Worm (Caenorhabditis elegans) whole organism, L1 larva: ENCODE results near the gene pxmp-4.

Experiments
- C04F5.9 ChIP-seq: sonication (generic microtip); optimal IDR thresholded peaks from 2 replicates; lab custom pipeline; 2016; ENCODE audit warnings: missing genetic modification characterization, missing compliant biosample characterization
- C34B4.2 ChIP-seq: sonication (generic microtip); optimal IDR thresholded peaks from 2 replicates; lab custom pipeline; 2017; ENCODE audit warnings: mild to moderate bottlenecking, missing genetic modification characterization, missing compliant biosample characterization
- Y116A8C.19 ChIP-seq: sonication (generic microtip); optimal IDR thresholded peaks from 2 replicates; lab custom pipeline; 2016; ENCODE audit warnings: missing compliant biosample characterization, missing genetic modification characterization, borderline replicate concordance
- aha-1 ChIP-seq: fragments of 150-350 bp; optimal IDR thresholded peaks from 2 replicates; lab custom pipeline; 2014; ENCODE audit warnings: missing biosample characterization, missing genetic modification characterization
- alr-1 ChIP-seq: fragments of 200-800 bp; sonication (Bioruptor generic); optimal IDR thresholded peaks from 2 replicates; lab custom pipeline; 2018; ENCODE audit warnings: borderline replicate concordance, mild to moderate bottlenecking, missing genetic modification characterization, missing compliant biosample characterization
- blmp-1 ChIP-seq: fragments of 150-350 bp; optimal IDR thresholded peaks from 2 replicates; lab custom pipeline; 2014; ENCODE audit warnings: missing biosample characterization, missing genetic modification characterization
- ceh-63 ChIP-seq: fragments of 200-800 bp; sonication (Bioruptor generic); optimal IDR thresholded peaks from 2 replicates; lab custom pipeline; 2018; ENCODE audit warnings: mild to moderate bottlenecking, missing genetic modification characterization, missing compliant biosample characterization
- ceh-8 ChIP-seq: fragments of 200-800 bp; sonication (Bioruptor generic); optimal IDR thresholded peaks from 2 replicates; lab custom pipeline; 2018; ENCODE audit warnings: mild to moderate bottlenecking, missing genetic modification characterization, moderate library complexity, missing compliant biosample characterization
- ceh-82 ChIP-seq, 3 experiments: fragments of 150-350 bp in 1 of 3; sonication (generic microtip) in 2 of 3; optimal IDR thresholded peaks; 2 replicates each; lab custom pipeline; 2014 to 2017; ENCODE audit warnings: missing biosample characterization in 3 of 3, missing genetic modification characterization in 3 of 3
- ceh-90 ChIP-seq: sonication (generic microtip); optimal IDR thresholded peaks from 2 replicates; lab custom pipeline; 2016; ENCODE audit warnings: missing genetic modification characterization, missing compliant biosample characterization
- ces-1 ChIP-seq: fragments of 150-350 bp; optimal IDR thresholded peaks from 2 replicates; lab custom pipeline; 2014; ENCODE audit warnings: missing biosample characterization, missing genetic modification reagents, missing genetic modification characterization
- dpl-1 ChIP-seq, 3 experiments: fragments of 150-350 bp in 2 of 3; sonication (generic microtip) in 1 of 3; optimal IDR thresholded peaks; 2 replicates each; lab custom pipeline; 2014 to 2017; ENCODE audit warnings: missing biosample characterization in 3 of 3, missing genetic modification characterization in 3 of 3, missing genetic modification reagents in 3 of 3
- efl-3 ChIP-seq: fragments of 200-800 bp; sonication (Bioruptor generic); optimal IDR thresholded peaks from 2 replicates; lab custom pipeline; 2018; ENCODE audit warnings: mild to moderate bottlenecking, missing genetic modification characterization, missing compliant biosample characterization
- egl-13 ChIP-seq: sonication (generic microtip); optimal IDR thresholded peaks from 2 replicates; lab custom pipeline; 2016; ENCODE audit warnings: missing genotype, missing genetic modification reagents, missing genetic modification characterization, missing compliant biosample characterization
- egl-27 ChIP-seq, 2 experiments: fragments of 150-350 bp in 1 of 2; sonication (generic microtip); optimal IDR thresholded peaks; 3 replicates each; lab custom pipeline; 2017 to 2018; ENCODE audit warnings: missing biosample characterization in 2 of 2, missing genetic modification characterization in 2 of 2, missing genetic modification reagents in 2 of 2
- elt-2 ChIP-seq: sonication (generic microtip); optimal IDR thresholded peaks from 2 replicates; lab custom pipeline; 2016; ENCODE audit warnings: missing genetic modification characterization, mild to moderate bottlenecking, inconsistent platforms, missing compliant biosample characterization, missing genetic modification reagents
- elt-3 ChIP-seq, 6 experiments: fragments of 150-350 bp in 1 of 6; sonication (generic microtip); optimal IDR thresholded peaks; 2 replicates each; lab custom pipeline; 2017 to 2018; ENCODE audit warnings: missing biosample characterization in 6 of 6, missing genetic modification characterization in 6 of 6, inconsistent platforms in 1 of 6
- fkh-10 ChIP-seq: sonication (generic microtip); optimal IDR thresholded peaks from 2 replicates; lab custom pipeline; 2017; ENCODE audit warnings: missing biosample characterization, missing genetic modification reagents, missing genetic modification characterization
- fkh-8 ChIP-seq: sonication (generic microtip); optimal IDR thresholded peaks from 2 replicates; lab custom pipeline; 2016; ENCODE audit warnings: mild to moderate bottlenecking, missing genetic modification characterization, missing compliant biosample characterization
- fos-1 ChIP-seq: fragments of 150-350 bp; optimal IDR thresholded peaks from 2 replicates; lab custom pipeline; 2014; ENCODE audit warnings: missing biosample characterization, missing genetic modification characterization
- hlh-17 ChIP-seq: fragments of 200-800 bp; sonication (Bioruptor generic); optimal IDR thresholded peaks from 2 replicates; lab custom pipeline; 2018; ENCODE audit warnings: missing genetic modification characterization, mild to moderate bottlenecking, missing compliant biosample characterization, moderate library complexity, borderline replicate concordance
- hlh-4 ChIP-seq: sonication (generic microtip); optimal IDR thresholded peaks from 2 replicates; lab custom pipeline; 2016; ENCODE audit warnings: mild to moderate bottlenecking, missing genetic modification characterization, missing compliant biosample characterization
- hpl-2 ChIP-seq: fragments of 150-350 bp; optimal IDR thresholded peaks from 2 replicates; lab custom pipeline; 2014; ENCODE audit warnings: missing biosample characterization, missing genetic modification reagents, missing genetic modification characterization
- irx-1 ChIP-seq: sonication (generic microtip); optimal IDR thresholded peaks from 2 replicates; lab custom pipeline; 2016; ENCODE audit warnings: missing genetic modification characterization, missing compliant biosample characterization
- isw-1 ChIP-seq: fragments of 200-800 bp; sonication (Bioruptor generic); IDR thresholded peaks from 2 replicates; pipeline ENCODE4 v1.3.6; 2022; ENCODE audit warnings: missing genetic modification characterization, missing compliant biosample characterization
- jun-1 ChIP-seq: fragments of 150-350 bp; optimal IDR thresholded peaks from 2 replicates; lab custom pipeline; 2014; ENCODE audit warnings: missing biosample characterization, missing genetic modification reagents, missing genetic modification characterization
- lin-13 ChIP-seq: fragments of 150-350 bp; optimal IDR thresholded peaks from 2 replicates; lab custom pipeline; 2014; ENCODE audit warnings: missing biosample characterization, missing genetic modification reagents, missing genetic modification characterization
- lin-14 ChIP-seq: fragments of 200-800 bp; sonication (Bioruptor generic); optimal IDR thresholded peaks from 2 replicates; lab custom pipeline; 2018; ENCODE audit warnings: mild to moderate bottlenecking, missing genetic modification characterization, moderate library complexity, missing compliant biosample characterization
- lin-15B ChIP-seq: fragments of 150-350 bp; sonication (generic microtip); optimal IDR thresholded peaks from 3 replicates; lab custom pipeline; 2014; ENCODE audit warnings: missing biosample characterization, missing genetic modification characterization
- lin-35 ChIP-seq, 2 experiments: fragments of 150-350 bp; optimal IDR thresholded peaks; 2 replicates each; lab custom pipeline; 2014; ENCODE audit warnings: missing biosample characterization in 2 of 2, missing genetic modification characterization in 2 of 2, missing genetic modification reagents in 2 of 2
- lin-39 ChIP-seq: fragments of 150-350 bp; optimal IDR thresholded peaks from 2 replicates; lab custom pipeline; 2014; ENCODE audit warnings: missing biosample characterization, missing genetic modification reagents, missing genetic modification characterization
- lir-3 ChIP-seq: sonication (generic microtip); optimal IDR thresholded peaks from 2 replicates; lab custom pipeline; 2016; ENCODE audit warnings: mild to moderate bottlenecking, missing genetic modification characterization, moderate library complexity, missing compliant biosample characterization; ENCODE audit not compliant: poor library complexity
- mab-9 ChIP-seq: fragments of 200-800 bp; sonication (Bioruptor generic); IDR thresholded peaks from 2 replicates; pipeline ENCODE4 v1.3.6; 2022; ENCODE audit warnings: missing genetic modification reagents, missing genetic modification characterization, missing compliant biosample characterization
- mef-2 ChIP-seq: fragments of 150-350 bp; optimal IDR thresholded peaks from 2 replicates; lab custom pipeline; 2014; ENCODE audit warnings: missing biosample characterization, missing genetic modification characterization
- mep-1 ChIP-seq: fragments of 150-350 bp; optimal IDR thresholded peaks from 2 replicates; lab custom pipeline; 2014; ENCODE audit warnings: missing biosample characterization, missing genetic modification characterization
- nhr-20 ChIP-seq: sonication (generic microtip); optimal IDR thresholded peaks from 2 replicates; lab custom pipeline; 2016; ENCODE audit warnings: mild to moderate bottlenecking, missing genetic modification characterization, missing compliant biosample characterization
- nhr-28 ChIP-seq: fragments of 150-350 bp; optimal IDR thresholded peaks from 2 replicates; lab custom pipeline; 2014; ENCODE audit warnings: missing biosample characterization, missing genetic modification characterization
- nhr-47 ChIP-seq: sonication (generic microtip); optimal IDR thresholded peaks from 2 replicates; lab custom pipeline; 2016; ENCODE audit warnings: mild to moderate bottlenecking, missing genetic modification characterization, moderate library complexity, missing compliant biosample characterization
- nhr-71 ChIP-seq: sonication (generic microtip); optimal IDR thresholded peaks from 2 replicates; lab custom pipeline; 2016; ENCODE audit warnings: mild to moderate bottlenecking, missing genetic modification characterization, moderate library complexity, missing compliant biosample characterization
- nhr-77 ChIP-seq: fragments of 150-350 bp; optimal IDR thresholded peaks from 2 replicates; lab custom pipeline; 2014; ENCODE audit warnings: missing biosample characterization, missing genetic modification characterization
- nhr-85 ChIP-seq: sonication (generic microtip); peaks from one replicate; lab custom pipeline; 2016; ENCODE audit warnings: missing genetic modification characterization, inconsistent platforms, missing compliant biosample characterization
- nhr-90 ChIP-seq: sonication (generic microtip); optimal IDR thresholded peaks from 2 replicates; lab custom pipeline; 2016; ENCODE audit warnings: mild to moderate bottlenecking, missing genetic modification characterization, missing compliant biosample characterization; ENCODE audit not compliant: poor library complexity
- pag-3 ChIP-seq: sonication (generic microtip); optimal IDR thresholded peaks from 2 replicates; lab custom pipeline; 2017; ENCODE audit warnings: missing genetic modification characterization, mild to moderate bottlenecking, missing compliant biosample characterization, antibody characterized with exemption, borderline replicate concordance; ENCODE audit not compliant: insufficient read depth
- rnt-1 ChIP-seq: sonication (generic microtip); optimal IDR thresholded peaks from 2 replicates; lab custom pipeline; 2016; ENCODE audit warnings: mild to moderate bottlenecking, missing genetic modification characterization, moderate library complexity, missing compliant biosample characterization
- snu-23 ChIP-seq: sonication (generic microtip); optimal IDR thresholded peaks from 2 replicates; lab custom pipeline; 2016; ENCODE audit warnings: missing genetic modification characterization, missing compliant biosample characterization
- sox-4 ChIP-seq: sonication (generic microtip); optimal IDR thresholded peaks from 2 replicates; lab custom pipeline; 2016; ENCODE audit warnings: missing genetic modification characterization, missing compliant biosample characterization
- tbx-2 ChIP-seq: sonication (generic microtip); optimal IDR thresholded peaks from 2 replicates; lab custom pipeline; 2016; ENCODE audit warnings: missing genetic modification characterization, missing compliant biosample characterization
- unc-86 ChIP-seq: sonication (generic microtip); optimal IDR thresholded peaks from 2 replicates; lab custom pipeline; 2016; ENCODE audit warnings: missing genetic modification characterization, missing compliant biosample characterization
- vab-15 ChIP-seq: sonication (generic microtip); optimal IDR thresholded peaks from 2 replicates; lab custom pipeline; 2017; ENCODE audit warnings: missing genotype, mild to moderate bottlenecking, missing genetic modification characterization, missing compliant biosample characterization
- zip-4 ChIP-seq: fragments of 200-800 bp; sonication (Bioruptor generic); optimal IDR thresholded peaks from 2 replicates; lab custom pipeline; 2018; ENCODE audit warnings: mild to moderate bottlenecking, missing genetic modification characterization, moderate library complexity, missing compliant biosample characterization
- ztf-11 ChIP-seq, 2 experiments: sonication (generic microtip); optimal IDR thresholded peaks; 2 replicates each; lab custom pipeline; 2016 to 2017; ENCODE audit warnings: missing genetic modification characterization in 2 of 2, missing biosample characterization in 1 of 2, missing compliant biosample characterization in 1 of 2
- ztf-4 ChIP-seq: fragments of 150-350 bp; optimal IDR thresholded peaks from 2 replicates; lab custom pipeline; 2014; ENCODE audit warnings: missing biosample characterization, missing genetic modification characterization

The pxmp-4 gene

DNA sequence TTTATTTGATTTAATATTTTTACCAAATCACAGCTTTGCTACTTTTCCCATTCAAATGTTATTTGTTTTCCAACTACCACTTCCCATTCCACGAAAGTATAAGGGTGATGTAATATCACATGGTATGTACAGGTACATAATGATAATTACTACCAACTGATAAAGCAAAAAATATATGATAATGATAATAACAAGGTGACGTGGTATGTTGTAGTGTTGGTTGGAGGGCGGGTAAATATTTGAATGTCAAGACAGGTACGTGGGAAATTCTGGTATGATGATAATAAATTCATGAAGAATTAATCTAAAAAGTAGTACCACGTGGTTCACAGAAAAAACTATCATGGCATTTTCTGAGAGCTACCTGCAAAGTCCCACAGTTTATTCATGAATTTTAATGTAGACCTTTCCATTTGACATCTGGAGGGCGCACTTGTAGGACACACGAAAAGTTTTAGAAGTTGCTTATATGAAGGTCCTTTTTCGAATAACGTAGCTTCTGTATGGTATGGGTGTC lies 45.1 kb downstream of the pxmp-4 start (continued):
- TF ChIP-seq zip-4: no peak
- no peak for TF ChIP-seq ceh-90 (tag; lab: Kevin White, UChicago)
- TF ChIP-seq lin-14 (GFP tag; lab: Kevin White, UChicago): no peak
- TF ChIP-seq blmp-1: no peak
- TF ChIP-seq nhr-71 (tag; lab: Kevin White, UChicago): peak; percentile 50
- TF ChIP-seq jun-1 (tag; lab: Kevin White, UChicago): peak; percentile 76
- TF ChIP-seq pag-3: no peak
- TF ChIP-seq C34B4.2 (tag; lab: Kevin White, UChicago): no peak
- TF ChIP-seq egl-13: no peak
- no peak for TF ChIP-seq fos-1 (tag; lab: Kevin White, UChicago)
- no peak for TF ChIP-seq mef-2 (tag; lab: Kevin White, UChicago)
- no peak for TF ChIP-seq unc-86 (tag; lab: Kevin White, UChicago)
- no peak for TF ChIP-seq isw-1 (GFP tag; lab: Robert Waterston, UW)
- TF ChIP-seq ces-1 (GFP tag; lab: Kevin White, UChicago): no peak
- TF ChIP-seq elt-2: peak; percentile 96
- peak in 1 of 2 experiments; percentile 26 for TF ChIP-seq lin-35 (GFP tag; optimal IDR thresholded peaks at IDR 0.05; lab: Kevin White, UChicago)
- TF ChIP-seq efl-3: no peak
- TF ChIP-seq tbx-2 (tag; lab: Kevin White, UChicago): peak; percentile 9
- no peak for TF ChIP-seq ztf-11 (tag; optimal IDR thresholded peaks at IDR 0.05; lab: Kevin White, UChicago)
- peak; percentile 25 for TF ChIP-seq hpl-2
- TF ChIP-seq vab-15 (tag; lab: Kevin White, UChicago): no peak
- TF ChIP-seq Y116A8C.19 (tag; lab: Kevin White, UChicago): no peak
- no peak for TF ChIP-seq nhr-77 (tag; lab: Kevin White, UChicago)
- no peak for TF ChIP-seq nhr-28 (tag; lab: Kevin White, UChicago)
- TF ChIP-seq dpl-1 (GFP tag; optimal IDR thresholded peaks at IDR 0.05; lab: Kevin White, UChicago): no peak
- TF ChIP-seq hlh-4 (tag; lab: Kevin White, UChicago): no peak
- peak; percentile 48 for TF ChIP-seq snu-23 (GFP tag; lab: Kevin White, UChicago)
- TF ChIP-seq nhr-47 (tag; lab: Kevin White, UChicago): peak; percentile 22
- TF ChIP-seq irx-1: no peak
- no peak for TF ChIP-seq fkh-8
- TF ChIP-seq sox-4: no peak
- no peak for TF ChIP-seq ceh-8 (GFP tag; lab: Kevin White, UChicago)
- peak; percentile 23 for TF ChIP-seq lir-3 (tag; lab: Kevin White, UChicago)
- TF ChIP-seq fkh-10 (GFP tag; lab: Kevin White, UChicago): no peak
- TF ChIP-seq ceh-63 (GFP tag; lab: Kevin White, UChicago): no peak
- TF ChIP-seq lin-15B (tag; lab: Kevin White, UChicago): no peak
- no peak for TF ChIP-seq C04F5.9
- TF ChIP-seq mab-9: no peak
- no peak for TF ChIP-seq elt-3 (tag; optimal IDR thresholded peaks at IDR 0.05; lab: Kevin White, UChicago)
- TF ChIP-seq nhr-90 (tag; lab: Kevin White, UChicago): peak; percentile 78
- no peak for TF ChIP-seq egl-27 (tag; optimal IDR thresholded peaks at IDR 0.05; lab: Kevin White, UChicago)
- no peak for TF ChIP-seq aha-1 (tag; lab: Kevin White, UChicago)
- TF ChIP-seq lin-13 (GFP tag; lab: Kevin White, UChicago): no peak
- TF ChIP-seq nhr-20: peak; percentile 49
- TF ChIP-seq alr-1 (tag; lab: Kevin White, UChicago): no peak
- TF ChIP-seq mep-1: no peak
- TF ChIP-seq rnt-1 (tag; lab: Kevin White, UChicago): no peak
- TF ChIP-seq ztf-4 (tag; lab: Kevin White, UChicago): no peak
- TF ChIP-seq hlh-17 (GFP tag; lab: Kevin White, UChicago): no peak
- no peak for TF ChIP-seq ceh-82 (tag; optimal IDR thresholded peaks at IDR 0.05; lab: Kevin White, UChicago)
- TF ChIP-seq nhr-85 (tag; lab: Kevin White, UChicago): peak; percentile 39
- TF ChIP-seq lin-39 (tag; lab: Kevin White, UChicago): no peak
- TF ChIP-seq, all 84 proteins: peak for 16
